Worm (Caenorhabditis elegans) whole organism, L4 larva: ENCODE results near the gene C02F12.8.

Experiments used
- F10B5.3 ChIP-seq: sonication (generic microtip); optimal IDR thresholded peaks from 2 replicates; lab custom pipeline; 2016; ENCODE audit warnings: mild to moderate bottlenecking, missing genetic modification characterization, missing compliant biosample characterization
- F26F4.8 ChIP-seq: fragments of 200-800 bp; sonication (Bioruptor generic); conservative IDR thresholded peaks from 2 replicates; pipeline ENCODE4 v1.3.6; 2022; ENCODE audit warnings: missing genetic modification characterization, missing compliant biosample characterization
- T26A8.4 ChIP-seq: fragments of 200-800 bp; sonication (Bioruptor generic); IDR thresholded peaks from 2 replicates; pipeline ENCODE4 v1.3.6; 2022; ENCODE audit warnings: missing genetic modification characterization, missing compliant biosample characterization
- aly-2 ChIP-seq: sonication (generic microtip); optimal IDR thresholded peaks from 2 replicates; lab custom pipeline; 2018; ENCODE audit warnings: missing biosample characterization, missing genetic modification characterization
- ceh-28 ChIP-seq: fragments of 150-350 bp; optimal IDR thresholded peaks from 2 replicates; lab custom pipeline; 2014; ENCODE audit warnings: missing biosample characterization, missing genetic modification reagents, missing genetic modification characterization
- ceh-82 ChIP-seq: sonication (generic microtip); optimal IDR thresholded peaks from 2 replicates; lab custom pipeline; 2017; ENCODE audit warnings: missing biosample characterization, missing genetic modification characterization
- ces-1 ChIP-seq: fragments of 150-350 bp; sonication (generic microtip); optimal IDR thresholded peaks from 4 replicates; lab custom pipeline; 2014; ENCODE audit warnings: missing biosample characterization, missing genetic modification reagents, missing genetic modification characterization
- daf-19 ChIP-seq: fragments of 200-800 bp; sonication (Bioruptor generic); conservative IDR thresholded peaks from 2 replicates; pipeline ENCODE4 v1.3.6; 2022; ENCODE audit warnings: missing genetic modification characterization, missing compliant biosample characterization
- dmd-9 ChIP-seq: fragments of 200-800 bp; sonication (Bioruptor generic); IDR thresholded peaks from 2 replicates; pipeline ENCODE4 v1.3.6; 2022; ENCODE audit warnings: missing genetic modification reagents, missing genetic modification characterization, missing compliant biosample characterization
- duxl-1 ChIP-seq: sonication (generic microtip); optimal IDR thresholded peaks from 2 replicates; lab custom pipeline; 2016; ENCODE audit warnings: mild to moderate bottlenecking, missing genetic modification characterization, moderate library complexity, missing compliant biosample characterization; ENCODE audit not compliant: poor library complexity
- dve-1 ChIP-seq: sonication (generic microtip); optimal IDR thresholded peaks from 2 replicates; lab custom pipeline; 2017; ENCODE audit warnings: antibody characterized with exemption, mild to moderate bottlenecking, missing genetic modification characterization, missing compliant biosample characterization; ENCODE audit not compliant: insufficient read depth
- hif-1 ChIP-seq, 2 experiments: sonication (generic microtip); optimal IDR thresholded peaks; 2 replicates each; lab custom pipeline; 2016 to 2017; ENCODE audit warnings: missing compliant biosample characterization in 2 of 2, missing genetic modification characterization in 2 of 2, missing genetic modification reagents in 2 of 2, missing genotype in 2 of 2, mild to moderate bottlenecking in 1 of 2
- hmg-1.1 ChIP-seq: fragments of 200-800 bp; sonication (Bioruptor generic); IDR thresholded peaks from 2 replicates; pipeline ENCODE4 v1.3.6; 2022; ENCODE audit warnings: missing genetic modification reagents, missing genetic modification characterization, missing compliant biosample characterization
- lim-7 ChIP-seq: fragments of 200-800 bp; sonication (Bioruptor generic); IDR thresholded peaks from 2 replicates; pipeline ENCODE4 v1.3.6; 2022; ENCODE audit warnings: missing genetic modification characterization, missing compliant biosample characterization
- lin-1 ChIP-seq: fragments of 200-800 bp; sonication (Bioruptor generic); IDR thresholded peaks from 2 replicates; pipeline ENCODE4 v1.3.6; 2022; ENCODE audit warnings: missing genetic modification reagents, missing genetic modification characterization, missing compliant biosample characterization
- lin-13 ChIP-seq: fragments of 150-350 bp; optimal IDR thresholded peaks from 2 replicates; lab custom pipeline; 2014; ENCODE audit warnings: missing biosample characterization, missing genetic modification reagents, missing genetic modification characterization
- lin-29 ChIP-seq: fragments of 200-800 bp; sonication (Bioruptor generic); IDR thresholded peaks from 2 replicates; pipeline ENCODE4 v1.3.6; 2022; ENCODE audit warnings: missing genetic modification reagents, missing genetic modification characterization, missing compliant biosample characterization
- lin-38 ChIP-seq: fragments of 200-800 bp; sonication (Bioruptor generic); IDR thresholded peaks from 2 replicates; pipeline ENCODE4 v1.3.6; 2022; ENCODE audit warnings: missing genetic modification reagents, missing genetic modification characterization, missing compliant biosample characterization
- lin-39 ChIP-seq: fragments of 150-350 bp; optimal IDR thresholded peaks from 2 replicates; lab custom pipeline; 2014; ENCODE audit warnings: missing biosample characterization, missing genetic modification reagents, missing genetic modification characterization
- mdl-1 ChIP-seq, 2 experiments: fragments of 150-350 bp in 1 of 2; sonication (generic microtip) in 1 of 2; optimal IDR thresholded peaks; 2 replicates each; lab custom pipeline; 2014 to 2017; ENCODE audit warnings: missing biosample characterization in 2 of 2, missing genetic modification characterization in 2 of 2
- mep-1 ChIP-seq: fragments of 150-350 bp; sonication (generic microtip); optimal IDR thresholded peaks from 3 replicates; lab custom pipeline; 2014; ENCODE audit warnings: missing biosample characterization, missing genetic modification characterization
- mes-2 ChIP-seq: sonication (generic microtip); optimal IDR thresholded peaks from 2 replicates; lab custom pipeline; 2016; ENCODE audit warnings: missing genotype, mild to moderate bottlenecking, missing genetic modification characterization, missing compliant biosample characterization; ENCODE audit not compliant: poor library complexity, severe bottlenecking
- nhr-102 ChIP-seq: sonication (generic microtip); optimal IDR thresholded peaks from 2 replicates; lab custom pipeline; 2016; ENCODE audit warnings: mild to moderate bottlenecking, missing genetic modification characterization, moderate library complexity, missing compliant biosample characterization
- nhr-111 ChIP-seq: fragments of 200-800 bp; sonication (Bioruptor generic); optimal IDR thresholded peaks from 2 replicates; lab custom pipeline; 2018; ENCODE audit warnings: mild to moderate bottlenecking, missing genetic modification characterization, missing compliant biosample characterization
- nhr-28 ChIP-seq: fragments of 150-350 bp; optimal IDR thresholded peaks from 2 replicates; lab custom pipeline; 2014; ENCODE audit warnings: missing biosample characterization, missing genetic modification characterization
- nhr-41 ChIP-seq: fragments of 200-800 bp; sonication (Bioruptor generic); IDR thresholded peaks from 2 replicates; pipeline ENCODE4 v1.3.6; 2022; ENCODE audit warnings: missing genetic modification reagents, missing genetic modification characterization, missing compliant biosample characterization
- nhr-42 ChIP-seq: fragments of 200-800 bp; sonication (Bioruptor generic); IDR thresholded peaks from 2 replicates; pipeline ENCODE4 v1.3.6; 2022; ENCODE audit warnings: missing genetic modification characterization, missing compliant biosample characterization
- pha-4 ChIP-seq, 2 experiments: fragments of 150-350 bp in 1 of 2; fragments of 200-800 bp in 1 of 2; sonication (Bioruptor generic) in 1 of 2; IDR thresholded peaks in 1 of 2; optimal IDR thresholded peaks in 1 of 2; 2 replicates each; pipeline versions ENCODE4 v1.3.6 to Lab custom; 2014 to 2022; ENCODE audit warnings: missing genetic modification characterization in 2 of 2, missing genetic modification reagents in 2 of 2, missing biosample characterization in 1 of 2, missing compliant biosample characterization in 1 of 2
- pqm-1 ChIP-seq: sonication (generic microtip); optimal IDR thresholded peaks from 2 replicates; lab custom pipeline; 2017; ENCODE audit warnings: missing biosample characterization, missing genetic modification characterization
- set-16 ChIP-seq: fragments of 200-800 bp; sonication (Bioruptor generic); IDR thresholded peaks from 2 replicates; pipeline ENCODE4 v1.3.6; 2022; ENCODE audit warnings: missing genetic modification reagents, missing genetic modification characterization, missing compliant biosample characterization
- snpc-4 ChIP-seq: fragments of 150-350 bp; optimal IDR thresholded peaks from 2 replicates; lab custom pipeline; 2014; ENCODE audit warnings: missing biosample characterization, missing genetic modification characterization
- spr-3 ChIP-seq: fragments of 200-800 bp; sonication (Bioruptor generic); optimal IDR thresholded peaks from 2 replicates; lab custom pipeline; 2018; ENCODE audit warnings: mild to moderate bottlenecking, missing genetic modification characterization, missing compliant biosample characterization
- unc-62 ChIP-seq, 3 experiments: fragments of 150-350 bp in 1 of 3; sonication (generic microtip); optimal IDR thresholded peaks in 2 of 3; peaks in 1 of 3; 1 replicate in 1 of 3; 2 replicates in 2 of 3; lab custom pipeline; 2014 to 2017; ENCODE audit warnings: missing biosample characterization in 3 of 3, missing genetic modification characterization in 3 of 3, missing genetic modification reagents in 3 of 3, missing genotype in 1 of 3
- zfp-2 ChIP-seq: sonication (generic microtip); optimal IDR thresholded peaks from 2 replicates; lab custom pipeline; 2016; ENCODE audit warnings: mild to moderate bottlenecking, missing genetic modification characterization, missing compliant biosample characterization
- ztf-11 ChIP-seq: fragments of 150-350 bp; optimal IDR thresholded peaks from 2 replicates; lab custom pipeline; 2014; ENCODE audit warnings: missing biosample characterization, missing genetic modification characterization

C02F12.8 gene

DNA sequence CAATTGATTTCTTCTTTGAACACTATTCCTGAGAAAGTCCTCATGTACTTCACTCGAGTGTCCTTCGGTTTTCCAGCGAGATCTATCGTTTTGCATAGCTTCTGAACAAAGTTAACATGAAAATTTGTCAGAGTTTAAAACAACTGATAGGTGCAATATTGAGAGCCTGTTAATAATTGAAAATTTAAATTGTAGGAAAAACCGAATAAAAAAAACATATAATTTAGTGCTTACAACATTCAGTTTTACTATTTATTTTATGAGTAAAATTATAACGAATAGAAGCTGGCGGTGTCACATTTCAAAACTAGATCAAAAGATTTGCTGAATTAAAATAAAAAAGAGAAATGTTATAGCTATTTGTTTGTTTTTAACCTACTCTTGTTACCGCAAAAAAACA lies at the start of gene C02F12.8:
TSS of gene C02F12.8 (minus strand) at position 101 of the 400 bp plus-strand sequence.
- TF ChIP-seq aly-2 (tag; lab: Kevin White, UChicago) (no peak), zfp-2 (no peak), pha-4 (GFP tag; IDR thresholded peaks at IDR 0.05; lab: Robert Waterston, UW) (no peak), pha-4 (tag; optimal IDR thresholded peaks at IDR 0.05; lab: Kevin White, UChicago) (no peak), lin-38 (GFP tag; lab: Robert Waterston, UW) (no peak), T26A8.4 (GFP tag; lab: Robert Waterston, UW) (no peak), ces-1 (GFP tag; lab: Kevin White, UChicago) (no peak)

- no peak for TF ChIP-seq pqm-1 (tag; lab: Kevin White, UChicago)
- no peak for TF ChIP-seq F26F4.8 (GFP tag; lab: Robert Waterston, UW)
- TF ChIP-seq hmg-1.1 (GFP tag; lab: Robert Waterston, UW): no peak
- no peak for TF ChIP-seq lin-1 (GFP tag; lab: Robert Waterston, UW)
- no peak for TF ChIP-seq mep-1 (tag; lab: Kevin White, UChicago)
- no peak for TF ChIP-seq lin-29 (GFP tag; lab: Robert Waterston, UW)
- no peak for TF ChIP-seq duxl-1
- no peak for TF ChIP-seq lin-39
- TF ChIP-seq unc-62 (GFP tag; optimal IDR thresholded peaks at IDR 0.05 in 1 of 2; lab: Kevin White, UChicago): no peak
- TF ChIP-seq unc-62 (tag; optimal IDR thresholded peaks at IDR 0.05; lab: Kevin White, UChicago): no peak
- TF ChIP-seq nhr-28 (tag; lab: Kevin White, UChicago): no peak
- TF ChIP-seq dve-1: no peak
- TF ChIP-seq mdl-1 (tag; optimal IDR thresholded peaks at IDR 0.05; lab: Kevin White, UChicago): no peak
- no peak for TF ChIP-seq set-16
- TF ChIP-seq, all 104 proteins: peak for 0
Observed at ce11 chrX:3742223-3742622, 49.2 kb upstream of the C02F12.8 start, which contains the start of gene fkh-2. Gene fkh-2 (minus strand): TSS chrX:3742323.

DNA sequence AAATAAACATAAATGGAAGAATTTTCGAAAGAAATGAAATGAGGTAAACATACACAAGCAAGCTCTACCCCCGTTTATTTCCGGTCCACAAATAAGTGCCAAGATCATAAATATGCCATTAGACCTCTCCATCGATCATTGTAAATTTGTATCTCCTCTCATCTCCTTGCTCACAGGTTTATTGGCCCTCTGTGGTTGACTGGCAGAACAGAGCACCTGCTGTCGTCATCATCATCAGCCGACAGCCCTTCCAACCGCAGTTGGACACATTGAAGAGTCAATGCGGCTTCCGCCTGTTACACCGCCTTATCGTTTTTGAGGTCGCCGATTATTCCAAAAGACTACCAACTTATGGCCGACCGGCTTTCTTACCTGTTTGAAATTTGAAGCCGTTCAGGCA lies 45.6 kb upstream of the C02F12.8 start:
- no peak for TF ChIP-seq hmg-1.1 (GFP tag; lab: Robert Waterston, UW)
- no peak for TF ChIP-seq zfp-2
- no peak for TF ChIP-seq ceh-28 (tag; lab: Kevin White, UChicago)
- no peak for TF ChIP-seq ztf-11

ce11 chrX:3733732-3734131 lies 40.7 kb upstream of the C02F12.8 start, which contains the start of gene tag-18:
Gene tag-18 (minus strand): TSS chrX:3734036.
- TF ChIP-seq F10B5.3 (tag; lab: Kevin White, UChicago) (no peak), nhr-41 (GFP tag; lab: Robert Waterston, UW) (no peak), lin-13 (GFP tag; lab: Kevin White, UChicago) (no peak), nhr-102 (tag; lab: Kevin White, UChicago) (no peak), hif-1 (tag; optimal IDR thresholded peaks at IDR 0.05; lab: Kevin White, UChicago) (no peak), dmd-9 (GFP tag; lab: Robert Waterston, UW) (no peak), nhr-42 (GFP tag; lab: Robert Waterston, UW) (no peak), spr-3 (GFP tag; lab: Kevin White, UChicago) (no peak), snpc-4 (tag; lab: Kevin White, UChicago) (no peak), lin-39 (no peak), ceh-82 (no peak), mes-2 (no peak), nhr-111 (GFP tag; lab: Kevin White, UChicago) (no peak), daf-19 (GFP tag; lab: Robert Waterston, UW) (no peak), lim-7 (GFP tag; lab: Robert Waterston, UW) (no peak)
